Worm (Caenorhabditis elegans) whole organism, L2 larva: ENCODE data around the gene srt-28.

ENCODE experiments used
- C34F6.9 ChIP-seq: fragments of 150-350 bp; optimal IDR thresholded peaks from 2 replicates; lab custom pipeline; 2014; ENCODE audit warnings: missing biosample characterization, missing genetic modification characterization
- Y55F3AM.14 ChIP-seq: fragments of 200-800 bp; sonication (Bioruptor generic); optimal IDR thresholded peaks from 2 replicates; lab custom pipeline; 2018; ENCODE audit warnings: mild to moderate bottlenecking, missing genetic modification characterization, missing compliant biosample characterization
- ZK546.5 ChIP-seq: sonication (generic microtip); optimal IDR thresholded peaks from 2 replicates; lab custom pipeline; 2017; ENCODE audit warnings: missing biosample characterization, missing genetic modification characterization
- alr-1 ChIP-seq: fragments of 150-350 bp; optimal IDR thresholded peaks from 2 replicates; lab custom pipeline; 2014; ENCODE audit warnings: missing biosample characterization, missing genetic modification characterization
- aly-2 ChIP-seq: fragments of 150-350 bp; optimal IDR thresholded peaks from 2 replicates; lab custom pipeline; 2014; ENCODE audit warnings: missing biosample characterization, missing genetic modification characterization
- ama-1 ChIP-seq: fragments of 150-350 bp; optimal IDR thresholded peaks from 2 replicates; lab custom pipeline; 2018; ENCODE audit warnings: inconsistent platforms
- dmd-4 ChIP-seq: sonication (generic microtip); optimal IDR thresholded peaks from 2 replicates; lab custom pipeline; 2017; ENCODE audit warnings: missing biosample characterization, missing genetic modification characterization
- egl-27 ChIP-seq: sonication (generic microtip); optimal IDR thresholded peaks from 3 replicates; lab custom pipeline; 2017; ENCODE audit warnings: missing biosample characterization, missing genetic modification reagents, missing genetic modification characterization
- elt-3 ChIP-seq: sonication (generic microtip); optimal IDR thresholded peaks from 2 replicates; lab custom pipeline; 2017; ENCODE audit warnings: missing biosample characterization, missing genetic modification characterization
- fos-1 ChIP-seq: fragments of 150-350 bp; optimal IDR thresholded peaks from 2 replicates; lab custom pipeline; 2014; ENCODE audit warnings: missing biosample characterization, missing genetic modification characterization
- gmeb-1 ChIP-seq: fragments of 150-350 bp; optimal IDR thresholded peaks from 2 replicates; lab custom pipeline; 2014; ENCODE audit warnings: missing biosample characterization, missing genetic modification characterization
- lin-11 ChIP-seq: fragments of 150-350 bp; sonication (generic microtip); optimal IDR thresholded peaks from 2 replicates; lab custom pipeline; 2014; ENCODE audit warnings: missing biosample characterization, missing genetic modification characterization, inconsistent platforms, mixed read lengths
- lin-13 ChIP-seq: fragments of 150-350 bp; optimal IDR thresholded peaks from 2 replicates; lab custom pipeline; 2014; ENCODE audit warnings: missing biosample characterization, missing genetic modification reagents, missing genetic modification characterization
- lsy-2 ChIP-seq, 2 experiments: fragments of 150-350 bp in 1 of 2; sonication (generic microtip) in 1 of 2; optimal IDR thresholded peaks; 2 replicates each; lab custom pipeline; 2014 to 2017; ENCODE audit warnings: missing biosample characterization in 2 of 2, missing genetic modification characterization in 2 of 2
- mab-5 ChIP-seq: fragments of 150-350 bp; optimal IDR thresholded peaks from 2 replicates; lab custom pipeline; 2014; ENCODE audit warnings: missing biosample characterization, missing genetic modification characterization
- mbf-1 ChIP-seq: sonication (generic microtip); optimal IDR thresholded peaks from 2 replicates; lab custom pipeline; 2017; ENCODE audit warnings: missing biosample characterization, missing genetic modification characterization
- nhr-10 ChIP-seq: sonication (generic microtip); optimal IDR thresholded peaks from 2 replicates; lab custom pipeline; 2017; ENCODE audit warnings: missing biosample characterization, missing genetic modification characterization
- nhr-11 ChIP-seq: fragments of 150-350 bp; optimal IDR thresholded peaks from 2 replicates; lab custom pipeline; 2014; ENCODE audit warnings: missing biosample characterization, missing genetic modification characterization
- nhr-129 ChIP-seq: fragments of 150-350 bp; optimal IDR thresholded peaks from 2 replicates; lab custom pipeline; 2014; ENCODE audit warnings: missing biosample characterization, missing genetic modification characterization
- nhr-25 ChIP-seq: fragments of 150-350 bp; sonication (generic microtip); optimal IDR thresholded peaks from 3 replicates; lab custom pipeline; 2014; ENCODE audit warnings: missing biosample characterization, missing genetic modification characterization
- nhr-77 ChIP-seq: fragments of 150-350 bp; optimal IDR thresholded peaks from 2 replicates; lab custom pipeline; 2014; ENCODE audit warnings: missing biosample characterization, missing genetic modification characterization
- peb-1 ChIP-seq: fragments of 150-350 bp; optimal IDR thresholded peaks from 2 replicates; lab custom pipeline; 2014; ENCODE audit warnings: missing biosample characterization, missing genetic modification characterization
- sma-3 ChIP-seq: sonication (generic microtip); optimal IDR thresholded peaks from 2 replicates; lab custom pipeline; 2016; ENCODE audit warnings: missing genetic modification reagents, missing genetic modification characterization, missing compliant biosample characterization
- sma-9 ChIP-seq, 2 experiments: fragments of 150-350 bp in 1 of 2; sonication (generic microtip) in 1 of 2; optimal IDR thresholded peaks; 2 replicates each; lab custom pipeline; 2014 to 2016; ENCODE audit warnings: missing genetic modification characterization in 2 of 2, mild to moderate bottlenecking in 1 of 2, missing biosample characterization in 1 of 2, missing compliant biosample characterization in 1 of 2, missing genetic modification reagents in 1 of 2, moderate library complexity in 1 of 2
- snpc-4 ChIP-seq: fragments of 150-350 bp; optimal IDR thresholded peaks from 2 replicates; lab custom pipeline; 2014; ENCODE audit warnings: missing biosample characterization, missing genetic modification characterization
- unc-55 ChIP-seq: fragments of 150-350 bp; sonication (generic microtip); optimal IDR thresholded peaks from 3 replicates; lab custom pipeline; 2014; ENCODE audit warnings: missing biosample characterization, missing genetic modification reagents, missing genetic modification characterization
- unc-62 ChIP-seq: fragments of 150-350 bp; optimal IDR thresholded peaks from 2 replicates; lab custom pipeline; 2014; ENCODE audit warnings: missing biosample characterization, missing genetic modification reagents, missing genetic modification characterization
- zag-1 ChIP-seq: fragments of 150-350 bp; optimal IDR thresholded peaks from 2 replicates; lab custom pipeline; 2014; ENCODE audit warnings: missing biosample characterization, missing genetic modification characterization
- ztf-11 ChIP-seq: sonication (generic microtip); optimal IDR thresholded peaks from 2 replicates; lab custom pipeline; 2017; ENCODE audit warnings: missing biosample characterization, missing genetic modification characterization
- ztf-4 ChIP-seq: fragments of 150-350 bp; optimal IDR thresholded peaks from 2 replicates; lab custom pipeline; 2014; ENCODE audit warnings: missing biosample characterization, missing genetic modification characterization

Gene srt-28

DNA sequence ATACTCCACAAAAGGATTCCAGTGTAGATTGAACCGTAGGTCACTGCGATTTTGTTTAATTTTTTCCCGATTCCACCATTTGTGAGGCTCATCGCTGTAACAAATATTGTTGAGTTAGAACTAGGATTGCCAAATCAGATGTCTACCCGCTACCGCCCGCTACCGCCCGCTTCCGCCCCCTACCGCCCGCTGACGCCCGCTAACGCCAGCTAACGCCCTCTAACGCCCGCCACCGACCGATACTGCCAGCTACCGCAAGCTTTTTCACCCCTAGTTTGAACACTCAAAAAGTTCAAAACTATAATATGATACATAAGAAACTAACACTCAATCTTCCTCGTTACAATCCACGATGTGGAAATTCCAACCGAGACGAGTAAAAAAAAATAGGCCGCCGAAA lies 45.0 kb upstream of the srt-28 start:
- TF ChIP-seq nhr-25 (tag; lab: Kevin White, UChicago) = no peak
- TF ChIP-seq lin-13 (GFP tag; lab: Kevin White, UChicago) = no peak
- no peak for TF ChIP-seq egl-27
- no peak for TF ChIP-seq aly-2
- no peak for TF ChIP-seq mab-5 (tag; lab: Kevin White, UChicago)
- TF ChIP-seq lsy-2 (tag; optimal IDR thresholded peaks at IDR 0.05; lab: Kevin White, UChicago) = no peak
- TF ChIP-seq mbf-1 (tag; lab: Kevin White, UChicago) = no peak
- no peak for TF ChIP-seq C34F6.9 (tag; lab: Kevin White, UChicago)
- TF ChIP-seq elt-3 (tag; lab: Kevin White, UChicago) = no peak
- TF ChIP-seq lin-11 = no peak

DNA sequence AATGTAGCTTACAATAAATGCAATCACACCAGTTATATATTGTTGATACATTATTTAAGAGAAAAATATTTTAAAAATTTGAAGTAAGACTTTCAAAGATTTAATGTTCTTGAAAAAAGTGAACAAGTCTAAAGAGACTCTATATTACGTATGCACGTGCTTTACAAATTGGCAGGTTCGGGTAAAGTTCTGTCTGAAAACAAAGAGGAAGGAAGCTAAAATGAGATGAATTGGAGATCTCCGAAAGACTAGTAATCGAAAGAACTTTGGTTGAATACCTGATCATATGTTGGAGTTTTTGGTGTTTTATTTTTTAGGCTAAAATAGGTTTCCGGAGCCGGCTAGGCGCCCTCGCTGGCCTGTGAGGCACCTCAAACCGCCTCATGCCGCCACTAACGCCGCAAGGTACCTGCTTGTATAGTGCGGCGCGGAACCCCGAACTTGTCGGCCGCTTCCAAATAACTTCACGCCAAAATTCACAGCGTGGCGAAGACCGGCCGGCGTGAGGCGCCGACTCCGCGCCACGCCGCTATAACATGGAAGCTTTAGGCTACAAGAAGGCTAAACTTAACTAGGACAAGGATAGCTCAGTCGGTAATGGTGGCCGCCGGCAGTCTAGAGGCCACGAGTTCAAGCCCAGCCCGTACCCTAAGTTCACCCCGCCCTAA lies 43.9 kb upstream of the srt-28 start, which contains the start of gene srx-28:
Gene srx-28, minus strand, starts transcription at position 51 of the 668 bp plus-strand sequence.
- TF ChIP-seq aly-2 (no peak), unc-55 (GFP tag; lab: Kevin White, UChicago) (no peak), nhr-10 (tag; lab: Kevin White, UChicago) (no peak), ztf-4 (tag; lab: Kevin White, UChicago) (no peak), mab-5 (tag; lab: Kevin White, UChicago) (no peak), sma-9 (GFP tag; optimal IDR thresholded peaks at IDR 0.05; lab: Kevin White, UChicago) (no peak), sma-9 (tag; optimal IDR thresholded peaks at IDR 0.05; lab: Kevin White, UChicago) (no peak), snpc-4 (tag; lab: Kevin White, UChicago) (no peak)

DNA sequence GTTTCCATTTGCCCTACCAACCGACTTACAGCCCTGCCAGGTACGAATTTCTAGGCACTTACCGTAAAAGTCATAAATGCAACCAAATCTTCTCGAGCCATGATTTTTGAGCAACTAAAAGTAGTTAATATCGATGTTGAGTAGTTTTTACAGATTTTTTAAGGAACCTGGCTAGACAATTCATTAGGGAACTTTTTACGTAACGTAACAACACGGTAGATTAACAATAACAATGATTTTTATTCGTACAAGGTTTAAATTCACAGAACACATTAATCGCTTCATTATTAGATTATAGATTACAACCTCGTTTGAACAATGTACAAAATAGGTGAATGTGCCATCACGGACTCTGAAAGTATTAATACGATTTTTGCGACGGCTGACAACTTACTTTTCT lies 39.6 kb upstream of the srt-28 start, which contains the start of gene srx-26:
Gene srx-26, minus strand, starts transcription at position 101 of the 400 bp plus-strand sequence.
- TF ChIP-seq Y55F3AM.14 (no peak), aly-2 (no peak)

DNA sequence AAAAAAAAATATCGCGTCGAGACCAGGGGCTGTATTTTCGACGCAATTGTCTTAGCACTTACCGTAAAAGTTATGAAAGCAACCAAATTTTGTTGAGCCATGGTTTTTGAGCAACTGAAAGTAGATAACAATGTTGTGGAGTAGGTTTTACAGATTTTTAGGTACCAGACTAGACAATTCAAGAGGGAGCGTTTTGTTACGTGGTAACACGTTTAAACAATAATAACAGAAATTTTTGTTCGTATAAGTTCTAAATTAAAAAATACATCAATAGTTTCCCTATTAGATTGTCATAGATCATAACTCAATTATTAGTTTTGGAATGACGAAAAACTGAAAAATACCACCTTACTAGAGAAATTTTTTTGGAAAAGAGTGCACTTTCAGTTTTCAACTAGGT lies 36.6 kb upstream of the srt-28 start, which contains the start of gene srx-24:
Gene srx-24, minus strand, starts transcription at position 101 of the 400 bp plus-strand sequence.
- TF ChIP-seq ztf-11 (tag; lab: Kevin White, UChicago) (no peak), nhr-129 (tag; lab: Kevin White, UChicago) (no peak)

DNA sequence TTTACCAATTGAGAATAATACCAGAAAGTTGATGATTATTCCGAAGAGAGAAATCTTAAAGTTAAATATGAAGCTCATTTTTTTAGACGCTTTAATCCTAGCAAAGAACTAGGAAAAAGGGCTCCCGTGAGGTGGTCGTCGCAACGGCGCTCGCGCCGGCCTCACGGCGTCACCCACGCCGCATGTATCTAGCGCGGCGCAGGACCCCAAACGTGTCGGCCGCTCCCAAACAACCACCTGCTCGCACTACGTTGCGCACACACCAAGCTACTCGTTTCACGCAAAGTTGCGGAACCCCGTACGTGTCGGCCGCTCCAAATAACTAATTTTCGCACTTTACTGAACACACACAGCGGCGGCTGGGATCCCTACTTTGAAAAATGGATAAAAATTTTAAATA lies 33.0 kb upstream of the srt-28 start:
- TF ChIP-seq nhr-11 (tag; lab: Kevin White, UChicago) = no peak
- no peak for TF ChIP-seq peb-1 (tag; lab: Kevin White, UChicago)
- TF ChIP-seq ztf-11 (tag; lab: Kevin White, UChicago) = no peak
- no peak for TF ChIP-seq C34F6.9 (tag; lab: Kevin White, UChicago)
- no peak for TF ChIP-seq gmeb-1 (tag; lab: Kevin White, UChicago)
- no peak for TF ChIP-seq ztf-4 (tag; lab: Kevin White, UChicago)
- no peak for TF ChIP-seq elt-3 (tag; lab: Kevin White, UChicago)
- TF ChIP-seq sma-9 (GFP tag; optimal IDR thresholded peaks at IDR 0.05; lab: Kevin White, UChicago) = no peak
- no peak for TF ChIP-seq sma-9 (tag; optimal IDR thresholded peaks at IDR 0.05; lab: Kevin White, UChicago)
- TF ChIP-seq dmd-4 (tag; lab: Kevin White, UChicago) = no peak
- no peak for TF ChIP-seq ama-1 (lab: Kevin White, UChicago)
- no peak for TF ChIP-seq ZK546.5 (tag; lab: Kevin White, UChicago)
- no peak for TF ChIP-seq fos-1 (tag; lab: Kevin White, UChicago)
- TF ChIP-seq zag-1 (tag; lab: Kevin White, UChicago) = no peak
- TF ChIP-seq, all 48 proteins: peak for 0

DNA sequence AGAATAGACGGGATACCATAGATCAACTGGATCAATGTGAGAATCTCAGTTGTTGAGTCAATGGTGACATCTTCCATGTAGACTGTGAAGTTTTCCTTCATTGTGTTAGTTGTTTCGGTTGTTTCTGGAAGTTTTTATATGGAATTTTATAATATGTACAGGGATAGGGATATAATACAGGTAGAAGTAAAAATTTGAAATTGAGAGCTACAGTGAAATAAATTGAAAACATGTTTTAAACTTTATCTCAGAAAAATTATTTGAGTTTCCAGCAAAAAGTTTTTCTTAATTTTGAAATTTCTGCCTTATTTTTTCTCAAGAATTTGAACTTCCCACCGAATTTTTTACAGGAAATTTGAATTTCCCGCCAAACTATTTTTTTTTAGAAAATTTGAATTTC lies 28.9 kb upstream of the srt-28 start, which contains the start of gene srg-62:
Gene srg-62, minus strand, starts transcription at position 101 of the 400 bp plus-strand sequence.
- no peak for TF ChIP-seq nhr-77 (tag; lab: Kevin White, UChicago)
- TF ChIP-seq ZK546.5 (tag; lab: Kevin White, UChicago) = no peak
- no peak for TF ChIP-seq unc-62 (GFP tag; lab: Kevin White, UChicago)
- no peak for TF ChIP-seq lin-13 (GFP tag; lab: Kevin White, UChicago)
- no peak for TF ChIP-seq nhr-25 (tag; lab: Kevin White, UChicago)
- no peak for TF ChIP-seq alr-1 (tag; lab: Kevin White, UChicago)
- no peak for TF ChIP-seq sma-3 (GFP tag; lab: Kevin White, UChicago)
